Fruit fly (Drosophila melanogaster) whole organism, prepupa: Measurements from ENCODE around the gene CG10140.

Experiments
- Blimp-1 ChIP-seq: fragments of 200-800 bp; sonication (Bioruptor generic); optimal IDR thresholded peaks from 3 replicates; lab custom pipeline; 2017; ENCODE audit warnings: missing biosample characterization, missing genetic modification characterization, mild to moderate bottlenecking, moderate library complexity, missing genetic modification reagents
- CG10669 ChIP-seq: fragments of 200-800 bp; sonication (Bioruptor generic); optimal IDR thresholded peaks from 3 replicates; lab custom pipeline; 2018; ENCODE audit warnings: missing biosample characterization, mild to moderate bottlenecking, missing genetic modification characterization, moderate library complexity
- CG11294 ChIP-seq: fragments of 200-800 bp; sonication (Bioruptor generic); IDR thresholded peaks from 2 replicates; pipeline ENCODE4 v1.3.6; 2022; ENCODE audit warnings: missing biosample characterization, missing genetic modification characterization
- CG11762 ChIP-seq: fragments of 200-800 bp; sonication (Bioruptor generic); optimal IDR thresholded peaks from 3 replicates; lab custom pipeline; 2016; ENCODE audit warnings: missing biosample characterization, missing genetic modification characterization; ENCODE audit not compliant: insufficient read depth
- CG15336 ChIP-seq: fragments of 200-800 bp; sonication (Bioruptor generic); IDR thresholded peaks from 2 replicates; pipeline ENCODE4 v1.3.6; 2022; ENCODE audit warnings: missing biosample characterization, missing genetic modification characterization
- CG1621 ChIP-seq: fragments of 200-800 bp; sonication (Bioruptor generic); optimal IDR thresholded peaks from 3 replicates; lab custom pipeline; 2018; ENCODE audit warnings: missing biosample characterization, mild to moderate bottlenecking, missing genetic modification characterization
- CG16779 ChIP-seq: fragments of 200-800 bp; sonication (Bioruptor generic); optimal IDR thresholded peaks from 3 replicates; lab custom pipeline; 2017; ENCODE audit warnings: missing biosample characterization, mild to moderate bottlenecking, missing genetic modification characterization
- CG3032 ChIP-seq: fragments of 200-800 bp; optimal IDR thresholded peaks from 2 replicates; lab custom pipeline; 2019; ENCODE audit warnings: missing biosample characterization, mild to moderate bottlenecking, missing genetic modification characterization, moderate library complexity
- CG32006 ChIP-seq: fragments of 200-800 bp; sonication (Bioruptor generic); optimal IDR thresholded peaks from 3 replicates; lab custom pipeline; 2017; ENCODE audit warnings: missing biosample characterization, mild to moderate bottlenecking, missing genetic modification characterization
- CG3919 ChIP-seq: fragments of 200-800 bp; sonication (Bioruptor generic); optimal IDR thresholded peaks from 3 replicates; lab custom pipeline; 2016; ENCODE audit warnings: missing biosample characterization, missing genetic modification characterization
- CG4318 ChIP-seq: fragments of 200-800 bp; sonication (Bioruptor generic); optimal IDR thresholded peaks from 3 replicates; lab custom pipeline; 2017; ENCODE audit warnings: missing biosample characterization, mild to moderate bottlenecking, missing genetic modification characterization
- CG6163 ChIP-seq: fragments of 200-800 bp; sonication (Bioruptor generic); IDR thresholded peaks from 3 replicates; pipeline ENCODE4 v1.3.6; 2022; ENCODE audit warnings: missing biosample characterization, missing genetic modification characterization
- CG6276 ChIP-seq: fragments of 200-800 bp; sonication (Bioruptor generic); optimal IDR thresholded peaks from 2 replicates; lab custom pipeline; 2017; ENCODE audit warnings: missing biosample characterization, mild to moderate bottlenecking, missing genetic modification characterization
- CG6808 ChIP-seq: fragments of 200-800 bp; sonication (Bioruptor generic); optimal IDR thresholded peaks from 3 replicates; lab custom pipeline; 2017; ENCODE audit warnings: missing biosample characterization, missing genetic modification characterization, mild to moderate bottlenecking, moderate library complexity, missing genetic modification reagents
- CG6854 ChIP-seq: fragments of 200-800 bp; sonication (Bioruptor generic); optimal IDR thresholded peaks from 2 replicates; lab custom pipeline; 2017; ENCODE audit warnings: missing biosample characterization, mild to moderate bottlenecking, missing genetic modification characterization
- CG8119 ChIP-seq: fragments of 200-800 bp; sonication (Bioruptor generic); IDR thresholded peaks from 3 replicates; pipeline ENCODE4 v1.3.6; 2022; ENCODE audit warnings: missing biosample characterization, missing genetic modification characterization
- CG8319 ChIP-seq: fragments of 200-800 bp; sonication (Bioruptor generic); optimal IDR thresholded peaks from 3 replicates; lab custom pipeline; 2016; ENCODE audit warnings: missing biosample characterization, missing genetic modification characterization
- CG8632 ChIP-seq: fragments of 200-800 bp; sonication (Bioruptor generic); optimal IDR thresholded peaks from 3 replicates; lab custom pipeline; 2016; ENCODE audit warnings: missing biosample characterization, missing genetic modification characterization
- CG9139 ChIP-seq: fragments of 200-800 bp; sonication (Bioruptor generic); optimal IDR thresholded peaks from 3 replicates; lab custom pipeline; 2017; ENCODE audit warnings: missing biosample characterization, mild to moderate bottlenecking, missing genetic modification characterization
- Eip75B ChIP-seq: fragments of 200-800 bp; sonication (Bioruptor generic); optimal IDR thresholded peaks from 3 replicates; lab custom pipeline; 2016; ENCODE audit warnings: missing biosample characterization, missing genetic modification characterization
- Eip78C ChIP-seq: fragments of 200-800 bp; sonication (Bioruptor generic); peaks from one replicate; lab custom pipeline; 2016; ENCODE audit warnings: missing biosample characterization, missing genetic modification characterization
- Eip93F ChIP-seq: fragments of 200-800 bp; sonication (Bioruptor generic); optimal IDR thresholded peaks from 2 replicates; lab custom pipeline; 2016; ENCODE audit warnings: missing biosample characterization, mild to moderate bottlenecking, missing genetic modification characterization
- Ets21C ChIP-seq: fragments of 200-800 bp; sonication (Bioruptor generic); optimal IDR thresholded peaks from 3 replicates; lab custom pipeline; 2016; ENCODE audit warnings: missing biosample characterization, missing genetic modification characterization
- Ets96B ChIP-seq: fragments of 200-800 bp; optimal IDR thresholded peaks from 2 replicates; lab custom pipeline; 2019; ENCODE audit warnings: missing biosample characterization, mild to moderate bottlenecking, missing genetic modification characterization, moderate library complexity
- Gug ChIP-seq: fragments of 200-800 bp; sonication (Bioruptor generic); IDR thresholded peaks from 2 replicates; pipeline ENCODE4 v1.3.6; 2022; ENCODE audit warnings: missing biosample characterization, missing genetic modification characterization
- Hr39 ChIP-seq: fragments of 200-800 bp; sonication (Bioruptor generic); optimal IDR thresholded peaks from 2 replicates; lab custom pipeline; 2016; ENCODE audit warnings: missing biosample characterization, missing genetic modification characterization
- Hr4 ChIP-seq: fragments of 200-800 bp; sonication (Bioruptor generic); optimal IDR thresholded peaks from 3 replicates; lab custom pipeline; 2016; ENCODE audit warnings: missing biosample characterization, missing genetic modification characterization
- Lpt ChIP-seq: fragments of 200-800 bp; sonication (Bioruptor generic); optimal IDR thresholded peaks from 3 replicates; lab custom pipeline; 2016; ENCODE audit warnings: missing biosample characterization, missing genetic modification characterization
- Met ChIP-seq: fragments of 200-800 bp; sonication (Bioruptor generic); optimal IDR thresholded peaks from 3 replicates; lab custom pipeline; 2016; ENCODE audit warnings: missing biosample characterization, missing genetic modification characterization
- OdsH ChIP-seq: fragments of 200-800 bp; sonication (Bioruptor generic); optimal IDR thresholded peaks from 3 replicates; lab custom pipeline; 2016; ENCODE audit warnings: missing biosample characterization, missing genetic modification characterization
- Smox ChIP-seq: fragments of 200-800 bp; sonication (Bioruptor generic); optimal IDR thresholded peaks from 3 replicates; lab custom pipeline; 2016; ENCODE audit warnings: missing biosample characterization, missing genetic modification characterization
- Sox102F ChIP-seq: fragments of 200-800 bp; sonication (Bioruptor generic); optimal IDR thresholded peaks from 2 replicates; lab custom pipeline; 2016; ENCODE audit warnings: missing biosample characterization, mild to moderate bottlenecking, missing genetic modification characterization
- acj6 ChIP-seq: fragments of 200-800 bp; sonication (Bioruptor generic); optimal IDR thresholded peaks from 3 replicates; lab custom pipeline; 2016; ENCODE audit warnings: missing biosample characterization, missing genetic modification characterization
- cyc ChIP-seq: fragments of 200-800 bp; sonication (Bioruptor generic); optimal IDR thresholded peaks from 3 replicates; lab custom pipeline; 2016; ENCODE audit warnings: missing biosample characterization, missing genetic modification characterization
- dac ChIP-seq: fragments of 200-800 bp; sonication (Bioruptor generic); optimal IDR thresholded peaks from 2 replicates; lab custom pipeline; 2017; ENCODE audit warnings: missing biosample characterization, mild to moderate bottlenecking, missing genetic modification characterization
- dsx ChIP-seq: fragments of 200-800 bp; optimal IDR thresholded peaks from 3 replicates; lab custom pipeline; 2019; ENCODE audit warnings: missing biosample characterization, mild to moderate bottlenecking, missing genetic modification characterization, moderate library complexity; ENCODE audit not compliant: poor library complexity, severe bottlenecking
- eg ChIP-seq: fragments of 200-800 bp; sonication (Bioruptor generic); IDR thresholded peaks from 3 replicates; pipeline ENCODE4 v1.3.6; 2022; ENCODE audit warnings: missing biosample characterization, missing genetic modification characterization
- fd85E ChIP-seq: fragments of 200-800 bp; sonication (Bioruptor generic); optimal IDR thresholded peaks from 3 replicates; lab custom pipeline; 2016; ENCODE audit warnings: missing biosample characterization, missing genetic modification characterization
- fkh ChIP-seq: fragments of 200-800 bp; sonication (Bioruptor generic); optimal IDR thresholded peaks from 3 replicates; lab custom pipeline; 2017; ENCODE audit warnings: missing biosample characterization, mild to moderate bottlenecking, missing genetic modification characterization, moderate library complexity
- lz ChIP-seq: fragments of 200-800 bp; sonication (Bioruptor generic); optimal IDR thresholded peaks from 3 replicates; lab custom pipeline; 2016; ENCODE audit warnings: missing biosample characterization, missing genetic modification characterization
- net ChIP-seq: fragments of 200-800 bp; sonication (Bioruptor generic); optimal IDR thresholded peaks from 3 replicates; lab custom pipeline; 2016; ENCODE audit warnings: missing biosample characterization, missing genetic modification characterization
- spab ChIP-seq: fragments of 200-800 bp; sonication (Bioruptor generic); optimal IDR thresholded peaks from 2 replicates; lab custom pipeline; 2017; ENCODE audit warnings: missing biosample characterization, mild to moderate bottlenecking, missing genetic modification characterization, missing genetic modification reagents
- ss ChIP-seq, 2 experiments: fragments of 200-800 bp; sonication (Bioruptor generic); optimal IDR thresholded peaks; 2 replicates in 1 of 2; 3 replicates in 1 of 2; lab custom pipeline; 2017 to 2018; ENCODE audit warnings: mild to moderate bottlenecking in 2 of 2, missing biosample characterization in 2 of 2, missing genetic modification characterization in 2 of 2, moderate library complexity in 1 of 2
- topi ChIP-seq: fragments of 200-800 bp; sonication (Bioruptor generic); optimal IDR thresholded peaks from 3 replicates; lab custom pipeline; 2016; ENCODE audit warnings: missing biosample characterization, missing genetic modification characterization
- vri ChIP-seq: fragments of 200-800 bp; sonication (Bioruptor generic); optimal IDR thresholded peaks from 3 replicates; lab custom pipeline; 2016; ENCODE audit warnings: missing biosample characterization, mild to moderate bottlenecking, missing genetic modification characterization

CG10140 gene

DNA sequence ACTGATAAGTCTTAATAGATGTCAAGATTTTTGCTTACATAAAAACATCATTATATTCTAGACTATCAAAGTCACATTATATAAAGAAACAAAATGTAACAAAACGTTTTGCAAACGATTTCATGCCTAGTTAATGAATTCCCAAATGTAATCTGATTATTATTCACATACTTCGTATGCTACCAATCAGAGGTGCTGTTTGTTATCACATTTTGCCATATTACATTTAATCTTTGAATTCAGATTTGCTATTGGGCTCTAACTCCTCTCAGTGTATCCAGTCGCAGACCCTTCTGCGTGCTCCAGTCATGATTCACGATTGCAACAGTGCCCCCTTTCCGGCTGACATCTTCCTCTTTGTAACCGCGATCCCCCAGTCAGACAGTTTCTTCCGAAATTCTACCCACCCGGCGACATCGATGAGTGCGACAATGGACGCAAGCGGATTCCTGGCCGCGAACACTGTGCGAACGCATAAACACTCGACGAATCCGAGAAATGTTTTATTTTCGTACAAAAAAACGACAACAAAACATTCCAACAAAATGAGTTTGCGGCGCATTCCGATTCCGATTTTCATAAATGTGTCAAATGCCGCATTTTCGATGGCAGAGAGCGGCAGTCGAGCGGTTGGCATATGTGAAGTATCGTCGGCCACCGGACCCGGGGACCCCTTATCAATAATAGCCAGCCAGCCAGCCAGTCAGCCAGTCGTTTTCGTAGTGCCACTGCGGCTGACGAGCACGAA lies 48.0 kb upstream of the CG10140 start (continued):
- peak; percentile 50 for TF ChIP-seq lz (GFP tag; lab: Kevin White, UChicago)
- peak; percentile 57 for TF ChIP-seq Smox (GFP tag; lab: Kevin White, UChicago)
- no peak for TF ChIP-seq CG11294
- peak; percentile 46 for TF ChIP-seq Hr4
- TF ChIP-seq net: peak; percentile 50
- TF ChIP-seq CG8632 (GFP tag; lab: Kevin White, UChicago): peak; percentile 26
- no peak for TF ChIP-seq CG9139 (GFP tag; lab: Kevin White, UChicago)
- TF ChIP-seq Eip78C (GFP tag; lab: Kevin White, UChicago): peak; percentile 85
- peak; percentile 28 for TF ChIP-seq CG4318 (GFP tag; lab: Kevin White, UChicago)
- peak; percentile 63; the same call in 2 of the 3 replicates for TF ChIP-seq CG6163 (GFP tag; lab: Robert Waterston, UW)
- TF ChIP-seq Eip75B (GFP tag; lab: Kevin White, UChicago): peak; percentile 60
- peak; percentile 58 for TF ChIP-seq topi (GFP tag; lab: Kevin White, UChicago)
- TF ChIP-seq dac (GFP tag; lab: Kevin White, UChicago): no peak
- TF ChIP-seq CG6276 (GFP tag; lab: Kevin White, UChicago): no peak
- TF ChIP-seq fkh (GFP tag; lab: Kevin White, UChicago): no peak
- TF ChIP-seq CG1621 (tag; lab: Kevin White, UChicago): no peak
- peak; percentile 38 for TF ChIP-seq spab (GFP tag; lab: Kevin White, UChicago)
- peak; percentile 19 for TF ChIP-seq Ets21C (GFP tag; lab: Kevin White, UChicago)
- no peak for TF ChIP-seq vri (GFP tag; lab: Kevin White, UChicago)
- peak; percentile 26 for TF ChIP-seq CG8319 (GFP tag; lab: Kevin White, UChicago)
- TF ChIP-seq Met (GFP tag; lab: Kevin White, UChicago): peak; percentile 40
- TF ChIP-seq dsx (GFP tag; lab: Kevin White, UChicago): no peak

DNA sequence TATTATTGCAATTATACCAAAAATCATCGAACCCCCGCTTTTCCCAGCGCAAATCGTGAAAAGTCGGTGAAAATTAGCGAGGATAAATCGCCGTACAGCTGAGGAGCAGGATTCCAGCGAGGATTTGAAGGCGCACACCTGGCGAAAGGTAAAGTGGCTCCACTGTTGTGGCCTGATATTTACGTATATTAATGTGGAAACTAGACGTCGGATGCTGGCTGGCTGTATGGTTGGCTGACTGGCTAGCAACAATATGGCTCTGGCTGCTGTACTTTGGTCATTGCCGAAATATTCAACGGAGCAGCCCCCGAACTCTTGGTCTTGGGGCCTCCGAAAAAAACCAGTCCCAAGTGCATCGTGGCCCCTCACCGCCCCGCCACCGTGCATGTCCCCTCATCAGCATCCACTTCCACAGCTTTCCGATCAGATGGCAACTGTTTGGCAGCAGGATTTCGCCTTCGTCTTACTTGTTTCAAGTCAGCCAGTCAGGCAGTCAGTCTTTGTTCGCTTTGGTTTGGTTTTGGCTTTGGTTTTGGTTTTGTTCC lies 46.7 kb upstream of the CG10140 start:
- TF ChIP-seq cyc (GFP tag; lab: Kevin White, UChicago) (no peak), Eip78C (GFP tag; lab: Kevin White, UChicago) (peak; percentile 58), dsx (GFP tag; lab: Kevin White, UChicago) (no peak), CG32006 (GFP tag; lab: Kevin White, UChicago) (no peak), fkh (GFP tag; lab: Kevin White, UChicago) (no peak), CG9139 (GFP tag; lab: Kevin White, UChicago) (no peak), CG11294 (no peak), CG15336 (GFP tag; lab: Robert Waterston, UW) (no peak), eg (0 out of 3 replicates have a peak, but pooled peaks have one; percentile 10), Lpt (GFP tag; lab: Kevin White, UChicago) (peak; percentile 29), CG6808 (peak; percentile 15), CG3032 (no peak), Eip93F (GFP tag; lab: Kevin White, UChicago) (no peak), acj6 (GFP tag; lab: Kevin White, UChicago) (no peak), Eip75B (GFP tag; lab: Kevin White, UChicago) (no peak), CG8119 (GFP tag; lab: Robert Waterston, UW) (peak; percentile 56; the same call in 1 of the 3 replicates), fd85E (GFP tag; lab: Kevin White, UChicago) (no peak), CG3919 (peak; percentile 17), Hr39 (GFP tag; lab: Kevin White, UChicago) (no peak), CG1621 (tag; lab: Kevin White, UChicago) (no peak), Sox102F (GFP tag; lab: Kevin White, UChicago) (no peak), OdsH (GFP tag; lab: Kevin White, UChicago) (no peak), CG4318 (GFP tag; lab: Kevin White, UChicago) (no peak), CG8319 (GFP tag; lab: Kevin White, UChicago) (no peak), ss (GFP tag; optimal IDR thresholded peaks at IDR 0.05; lab: Kevin White, UChicago) (peak; percentile 50 to 53), CG16779 (peak; percentile 19), CG11762 (no peak), CG6276 (GFP tag; lab: Kevin White, UChicago) (peak; percentile 62), net (peak; percentile 5), Ets96B (tag; lab: Kevin White, UChicago) (no peak), CG6854 (peak; percentile 74), CG10669 (GFP tag; lab: Kevin White, UChicago) (no peak), CG6163 (GFP tag; lab: Robert Waterston, UW) (peak; percentile 30; the same call in 1 of the 3 replicates), Blimp-1 (GFP tag; lab: Kevin White, UChicago) (no peak), Gug (GFP tag; lab: Robert Waterston, UW) (no peak)
